Worm (Caenorhabditis elegans): ENCODE measurements around the gene nhr-133.

DNA sequence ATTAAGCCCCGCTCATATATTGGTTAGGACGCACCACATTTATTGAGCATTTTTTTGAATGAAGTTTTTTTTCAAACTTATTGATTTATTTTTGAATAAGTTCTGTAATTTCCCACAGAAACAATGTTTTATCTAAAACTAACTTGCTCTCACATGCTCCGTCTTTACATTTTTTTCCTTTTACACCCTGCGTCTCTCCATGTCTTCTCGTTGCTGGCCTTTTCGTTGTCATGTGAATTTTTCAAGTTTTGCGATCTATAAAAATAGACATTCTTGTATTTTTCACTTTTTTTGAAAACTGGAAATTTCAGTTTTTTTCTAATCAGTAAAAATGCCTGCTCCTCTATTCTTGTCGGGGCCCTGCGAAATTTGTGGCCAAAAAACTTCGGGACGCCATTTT is 19.0 kb upstream of the nhr-133 start, which contains the start of gene nhr-134:
- TF ChIP-seq dao-5 (tag; optimal IDR thresholded peaks at IDR 0.05) (no peak), him-1 (tag; optimal IDR thresholded peaks at IDR 0.05) (no peak), W03F9.2 (tag; optimal IDR thresholded peaks at IDR 0.05) (no peak)

Data from whole organism, L4/young adult.